Fruit fly (Drosophila melanogaster): ENCODE results near the gene mRpL23.

dm6 chr3L:2387816-2388215 is 14.3 kb upstream of the mRpL23 start:
- no peak for TF ChIP-seq h (optimal IDR thresholded peaks at IDR 0.05)
- no peak for TF ChIP-seq insv (optimal IDR thresholded peaks at IDR 0.05)

Measured in Kc167 (cell line).